Worm (Caenorhabditis elegans) whole organism, L4/young adult: ENCODE data around the gene apb-1.
"Not testable (repeated sequence)": the region's sequence is repeated elsewhere in the genome, so short reads cannot be mapped to it uniquely, and the experiment has no call there.

Experiments used
- W03F9.2 ChIP-seq: fragments of 150-350 bp; optimal IDR thresholded peaks from 2 replicates; lab custom pipeline; 2014; ENCODE audit warnings: missing biosample characterization, missing genetic modification characterization
- dao-5 ChIP-seq: sonication (generic microtip); optimal IDR thresholded peaks from 2 replicates; lab custom pipeline; 2016; ENCODE audit warnings: missing genotype, missing genetic modification characterization, moderate library complexity, missing compliant biosample characterization
- him-1 ChIP-seq: sonication (generic microtip); optimal IDR thresholded peaks from 2 replicates; lab custom pipeline; 2016; ENCODE audit warnings: missing genotype, missing genetic modification reagents, missing genetic modification characterization, missing compliant biosample characterization

Gene apb-1

ce11 chrIII:2586193-2586592 is 10.6 kb downstream of the apb-1 start, which contains the start of gene gpa-17:
gpa-17 (plus strand) TSS chrIII:2586555.
- TF ChIP-seq W03F9.2 (tag; lab: Kevin White, UChicago) (no peak), dao-5 (tag; lab: Kevin White, UChicago) (no peak), him-1 (tag; lab: Kevin White, UChicago) (no peak)

- TF ChIP-seq W03F9.2 (tag; lab: Kevin White, UChicago), result no peak
- no peak for TF ChIP-seq dao-5 (tag; lab: Kevin White, UChicago)
- no peak for TF ChIP-seq him-1 (tag; lab: Kevin White, UChicago)
Measured at ce11 chrIII:2578993-2579392, 17.8 kb downstream of the apb-1 start, which contains the start of gene Y71H2B.8. Y71H2B.8 (plus strand) TSS chrIII:2579293.

- TF ChIP-seq him-1 (tag; lab: Kevin White, UChicago), result no peak
- no peak for TF ChIP-seq W03F9.2 (tag; lab: Kevin White, UChicago)
- no peak for TF ChIP-seq dao-5 (tag; lab: Kevin White, UChicago)
Measured at ce11 chrIII:2578563-2578962, 18.3 kb downstream of the apb-1 start.

- TF ChIP-seq W03F9.2 (tag; lab: Kevin White, UChicago) (no peak), him-1 (tag; lab: Kevin White, UChicago) (no peak), dao-5 (tag; lab: Kevin White, UChicago) (no peak)
Measured at ce11 chrIII:2577982-2578381, 18.9 kb downstream of the apb-1 start.

ce11 chrIII:2576360-2577259 is 20.2 kb downstream of the apb-1 start:
- no peak for TF ChIP-seq W03F9.2 (tag; lab: Kevin White, UChicago)
- peak; percentile 49 for TF ChIP-seq him-1 (tag; lab: Kevin White, UChicago)
- no peak for TF ChIP-seq dao-5 (tag; lab: Kevin White, UChicago)

- TF ChIP-seq W03F9.2 (tag; lab: Kevin White, UChicago) (no peak), dao-5 (tag; lab: Kevin White, UChicago) (no peak), him-1 (tag; lab: Kevin White, UChicago) (no peak)
Measured at ce11 chrIII:2575635-2576164, 21.1 kb downstream of the apb-1 start, which contains the start of gene Y54F10AR.1. Y54F10AR.1 (minus strand) TSS chrIII:2575685.

ce11 chrIII:2572421-2572820 is 24.4 kb downstream of the apb-1 start:
- no peak for TF ChIP-seq him-1 (tag; lab: Kevin White, UChicago)
- no peak for TF ChIP-seq W03F9.2 (tag; lab: Kevin White, UChicago)
- no peak for TF ChIP-seq dao-5 (tag; lab: Kevin White, UChicago)

ce11 chrIII:2571447-2571846 is 25.4 kb downstream of the apb-1 start, which contains the start of gene Y54F10AR.2:
Y54F10AR.2 (minus strand) TSS chrIII:2571547.
- TF ChIP-seq dao-5 (tag; lab: Kevin White, UChicago), result no peak
- no peak for TF ChIP-seq W03F9.2 (tag; lab: Kevin White, UChicago)
- TF ChIP-seq him-1 (tag; lab: Kevin White, UChicago), result no peak

- not testable (repeated sequence) for TF ChIP-seq him-1, dao-5, W03F9.2 (tag; lab: Kevin White, UChicago)
Measured at ce11 chrIII:2563883-2564282, 33.0 kb downstream of the apb-1 start, which contains the start of gene Y54F10AM.11. Y54F10AM.11 (minus strand) TSS chrIII:2563983.

- TF ChIP-seq W03F9.2 (tag; lab: Kevin White, UChicago) (no peak), him-1 (tag; lab: Kevin White, UChicago) (no peak), dao-5 (tag; lab: Kevin White, UChicago) (no peak)
Measured at ce11 chrIII:2563033-2563656, 33.7 kb downstream of the apb-1 start.

- TF ChIP-seq dao-5 (tag; lab: Kevin White, UChicago) (no peak), him-1 (tag; lab: Kevin White, UChicago) (no peak), W03F9.2 (tag; lab: Kevin White, UChicago) (no peak)
Measured at ce11 chrIII:2561410-2561809, 35.4 kb downstream of the apb-1 start, which contains the start of gene nhr-239. nhr-239 (plus strand) TSS chrIII:2561710.

- TF ChIP-seq dao-5 (tag; lab: Kevin White, UChicago), result no peak
- no peak for TF ChIP-seq him-1 (tag; lab: Kevin White, UChicago)
- TF ChIP-seq W03F9.2 (tag; lab: Kevin White, UChicago), result no peak
Measured at ce11 chrIII:2560763-2561162, 36.1 kb downstream of the apb-1 start.

- no peak for TF ChIP-seq him-1 (tag; lab: Kevin White, UChicago)
- no peak for TF ChIP-seq W03F9.2 (tag; lab: Kevin White, UChicago)
- no peak for TF ChIP-seq dao-5 (tag; lab: Kevin White, UChicago)
Measured at ce11 chrIII:2553579-2553978, 43.3 kb downstream of the apb-1 start.
